Worm (Caenorhabditis elegans): ENCODE data around the gene che-12.

DNA sequence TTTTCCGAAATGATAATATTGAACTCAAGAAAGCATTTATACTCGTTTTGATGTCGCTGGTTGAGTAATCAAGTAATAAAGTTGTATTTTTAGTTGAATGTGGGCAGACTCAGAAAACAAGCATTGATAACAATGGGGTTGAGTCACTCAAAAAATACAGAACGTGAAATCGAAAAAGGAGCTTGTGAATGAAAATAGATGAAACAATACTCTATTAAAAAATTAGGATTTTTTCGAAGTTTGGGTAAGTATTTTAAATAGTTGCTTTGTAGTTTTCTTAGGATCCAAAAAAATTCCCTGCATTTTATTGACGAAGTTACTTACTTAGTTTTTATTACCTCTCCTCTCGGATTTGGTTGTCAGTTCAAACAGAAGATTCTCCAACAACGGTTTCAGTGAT lies 23.7 kb downstream of the che-12 start, which contains the start of gene lys-3:
- no peak for TF ChIP-seq W03F9.2 (tag; optimal IDR thresholded peaks at IDR 0.05)
- no peak for TF ChIP-seq dao-5 (tag; optimal IDR thresholded peaks at IDR 0.05)
- TF ChIP-seq him-1 (tag; optimal IDR thresholded peaks at IDR 0.05), result no peak
